Worm (Caenorhabditis elegans) whole organism, midembryonic: ENCODE results near the gene ifd-2.

Experiments
- T22C8.4 ChIP-seq: fragments of 200-800 bp; sonication (Bioruptor generic); IDR thresholded peaks from 2 replicates; pipeline ENCODE4 v1.3.6; 2022; ENCODE audit warnings: missing genetic modification characterization, missing compliant biosample characterization
- cog-1 ChIP-seq: sonication (generic microtip); optimal IDR thresholded peaks from 2 replicates; lab custom pipeline; 2016; ENCODE audit warnings: missing genetic modification characterization, missing compliant biosample characterization
- flt-1 ChIP-seq: fragments of 200-800 bp; sonication (Bioruptor generic); IDR thresholded peaks from 2 replicates; pipeline ENCODE4 v1.3.6; 2022; ENCODE audit warnings: missing genetic modification characterization, missing compliant biosample characterization
- klf-2 ChIP-seq: fragments of 200-800 bp; sonication (Bioruptor generic); conservative IDR thresholded peaks from 2 replicates; pipeline ENCODE4 v1.3.6; 2022; ENCODE audit warnings: missing genetic modification reagents, missing genetic modification characterization, missing compliant biosample characterization
- med-1 ChIP-seq: sonication (generic microtip); optimal IDR thresholded peaks from 2 replicates; lab custom pipeline; 2017; ENCODE audit warnings: missing genetic modification characterization, mild to moderate bottlenecking, missing compliant biosample characterization, antibody characterized with exemption, missing genetic modification reagents; ENCODE audit not compliant: insufficient read depth
- ref-1 ChIP-seq: fragments of 200-800 bp; sonication (Bioruptor generic); conservative IDR thresholded peaks from 2 replicates; pipeline ENCODE4 v1.3.6; 2022; ENCODE audit warnings: missing genetic modification reagents, missing genetic modification characterization, missing compliant biosample characterization
- tab-1 ChIP-seq: fragments of 200-800 bp; sonication (Bioruptor generic); IDR thresholded peaks from 2 replicates; pipeline ENCODE4 v1.3.6; 2022; ENCODE audit warnings: missing genetic modification characterization, missing compliant biosample characterization

DNA sequence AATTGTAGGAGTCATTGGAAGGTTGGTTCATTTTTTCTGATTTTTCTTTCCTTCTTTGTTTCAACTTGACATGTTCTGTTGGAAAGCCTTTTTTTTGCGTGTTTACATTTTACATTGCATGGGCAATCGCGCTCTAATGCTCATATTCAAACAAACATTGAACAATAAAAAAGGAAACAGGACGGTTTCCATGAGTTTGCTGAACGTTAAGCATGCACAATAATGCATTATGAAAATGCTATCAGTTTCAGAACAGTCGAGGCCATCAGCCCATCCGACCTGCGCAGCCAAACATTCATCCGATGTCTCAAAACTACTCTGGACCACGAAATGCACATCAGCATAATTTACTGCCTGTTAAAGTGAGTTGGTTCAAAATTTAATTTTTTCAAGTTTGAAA is 25.1 kb downstream of the ifd-2 start:
- no peak for TF ChIP-seq flt-1 (GFP tag; lab: Robert Waterston, UW)
- TF ChIP-seq med-1: no peak
- TF ChIP-seq klf-2 (GFP tag; lab: Robert Waterston, UW): no peak
- no peak for TF ChIP-seq T22C8.4 (GFP tag; lab: Robert Waterston, UW)
- no peak for TF ChIP-seq cog-1 (tag; lab: Kevin White, UChicago)
- no peak for TF ChIP-seq tab-1 (GFP tag; lab: Robert Waterston, UW)
- TF ChIP-seq ref-1 (GFP tag; lab: Robert Waterston, UW): no peak
